Fruit fly (Drosophila melanogaster): Measurements from ENCODE around the gene mRpS34.
A peak's percentile ranks its signal among the peaks of the same experiment; 100 is the strongest.

Gene mRpS34

DNA sequence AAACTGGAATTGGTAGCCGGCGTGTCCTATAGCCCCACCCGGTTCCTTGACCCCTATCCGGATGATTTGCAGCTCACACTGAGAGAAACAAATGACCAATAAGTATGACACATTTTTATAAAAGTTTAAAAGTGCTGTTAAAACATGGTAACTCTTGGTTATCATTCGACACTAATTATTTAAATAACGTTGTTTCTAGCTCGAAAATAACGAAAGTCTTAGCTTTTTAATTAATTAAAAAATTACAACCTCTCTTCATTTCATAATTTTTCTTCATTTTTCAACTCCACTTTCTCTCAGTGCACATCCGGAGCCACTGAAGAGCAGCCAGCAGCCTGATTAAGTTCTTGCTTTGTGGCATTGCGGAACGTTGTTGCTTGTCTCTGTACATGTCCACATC, 16.3 kb downstream of the mRpS34 start (continued):
- TF ChIP-seq CG6683 (GFP tag; optimal IDR thresholded peaks at IDR 0.05) (no peak), CG7839 (tag; optimal IDR thresholded peaks at IDR 0.05) (peak; percentile 8), CG11247 (GFP tag; IDR thresholded peaks at IDR 0.05) (no peak), CG13296 (GFP tag; optimal IDR thresholded peaks at IDR 0.05) (no peak), maf-S (GFP tag; optimal IDR thresholded peaks at IDR 0.05) (no peak), trh (GFP tag; optimal IDR thresholded peaks at IDR 0.05) (no peak), CG15011 (GFP tag; optimal IDR thresholded peaks at IDR 0.05) (no peak), CG17912 (GFP tag; optimal IDR thresholded peaks at IDR 0.05) (no peak), Doc3 (GFP tag; IDR thresholded peaks at IDR 0.05; ENCODE audit: partially characterized antibody) (no peak), lbe (GFP tag; optimal IDR thresholded peaks at IDR 0.05) (peak; percentile 47), CG2712 (tag; optimal IDR thresholded peaks at IDR 0.05) (no peak), CG12391 (tag; optimal IDR thresholded peaks at IDR 0.05) (peak; percentile 1), CG16779 (GFP tag; IDR thresholded peaks at IDR 0.05) (no peak), MESR4 (GFP tag; optimal IDR thresholded peaks at IDR 0.05) (no peak), sens (GFP tag) (peak; percentile 75), CG18011 (GFP tag; optimal IDR thresholded peaks at IDR 0.05) (no peak), CG33557 (GFP tag; optimal IDR thresholded peaks at IDR 0.05) (no peak), bbx (GFP tag; IDR thresholded peaks at IDR 0.05; ENCODE audit: partially characterized antibody) (no peak), Oaz (GFP tag; IDR thresholded peaks at IDR 0.05) (no peak), nom (GFP tag; optimal IDR thresholded peaks at IDR 0.05) (peak; percentile 89), fd3F (GFP tag; optimal IDR thresholded peaks at IDR 0.05) (no peak), CG4854 (GFP tag; optimal IDR thresholded peaks at IDR 0.05) (no peak), tgo (GFP tag; IDR thresholded peaks at IDR 0.05) (no peak)

DNA sequence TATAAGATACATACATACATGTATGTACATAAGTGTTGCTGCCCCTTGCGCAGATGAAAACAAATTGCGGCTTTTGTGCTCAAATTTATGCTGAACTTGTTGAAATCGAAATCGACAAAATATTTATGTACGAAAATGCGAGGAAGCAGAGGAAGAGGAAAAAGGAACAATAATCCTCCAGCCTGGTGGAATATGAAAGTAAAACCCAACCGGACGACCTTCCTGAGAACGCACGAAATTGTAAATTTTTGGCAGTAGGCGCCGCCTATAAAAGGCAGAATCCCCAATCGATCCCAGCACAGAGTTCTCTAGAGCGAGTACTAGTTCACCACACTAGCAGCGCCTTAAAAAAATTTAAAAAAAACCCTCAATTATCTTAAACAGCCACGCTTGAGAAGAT, 16.7 kb downstream of the mRpS34 start, which contains the start of gene Cpr72Eb:
Cpr72Eb (plus strand) TSS at position 301 of the 400 bp plus-strand sequence.
- TF ChIP-seq CHES-1-like (GFP tag; optimal IDR thresholded peaks at IDR 0.05) = no peak
- TF ChIP-seq CG31388 (GFP tag; optimal IDR thresholded peaks at IDR 0.05) = no peak
- no peak for TF ChIP-seq Bdp1 (GFP tag; optimal IDR thresholded peaks at IDR 0.05)

dm6 chr3L:16367240-16367639, 19.4 kb downstream of the mRpS34 start, which contains the start of gene Cpr72Ec:
Cpr72Ec (minus strand) TSS chr3L:16367340.
- 0 out of 4 replicates have a peak, but pooled peaks have one; percentile 22 for TF ChIP-seq chinmo (GFP tag; IDR thresholded peaks at IDR 0.05; ENCODE audit: partially characterized antibody)
- TF ChIP-seq D (optimal IDR thresholded peaks at IDR 0.05) = no peak
- no peak for TF ChIP-seq D (GFP tag; optimal IDR thresholded peaks at IDR 0.05)

DNA sequence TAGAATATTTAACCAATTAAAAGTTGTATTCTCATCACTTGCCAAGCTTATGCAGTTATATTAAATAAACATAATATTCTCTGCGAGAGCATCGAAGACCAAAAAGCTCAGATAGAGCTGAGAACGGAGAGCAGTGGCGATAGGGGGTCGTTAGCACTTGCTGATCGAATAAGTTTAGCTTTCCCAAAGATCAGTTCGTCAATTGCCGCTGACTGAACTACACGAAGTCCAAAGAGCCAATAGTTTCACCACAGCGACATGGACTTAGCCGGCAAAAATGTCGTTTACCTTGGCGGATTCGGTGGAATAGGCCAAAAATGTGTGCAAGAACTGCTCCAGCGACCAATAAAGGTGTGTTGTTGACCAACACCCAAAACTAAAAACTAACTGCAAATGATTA, 20.3 kb downstream of the mRpS34 start, which contains the start of gene CG4842:
CG4842 (plus strand) TSS at position 191 of the 400 bp plus-strand sequence.
- TF ChIP-seq Trl (optimal IDR thresholded peaks at IDR 0.05) = peak in 1 of 2 experiments; percentile 28
- TF ChIP-seq Trl (GFP tag; optimal IDR thresholded peaks at IDR 0.05) = no peak
- no peak for TF ChIP-seq PHDP (tag; optimal IDR thresholded peaks at IDR 0.05)
- TF ChIP-seq chinmo (GFP tag; IDR thresholded peaks at IDR 0.05; ENCODE audit: partially characterized antibody) = 0 out of 4 replicates have a peak, but pooled peaks have one; percentile 57
- no peak for TF ChIP-seq CG3065 (GFP tag; optimal IDR thresholded peaks at IDR 0.05)
- no peak for TF ChIP-seq ab (GFP tag; optimal IDR thresholded peaks at IDR 0.05)
- TF ChIP-seq Dip2 (GFP tag; IDR thresholded peaks at IDR 0.05) = no peak
- TF ChIP-seq ken (GFP tag; IDR thresholded peaks at IDR 0.05) = no peak
- no peak for TF ChIP-seq Hr39 (optimal IDR thresholded peaks at IDR 0.05)
- TF ChIP-seq sug (tag; optimal IDR thresholded peaks at IDR 0.05) = peak; percentile 29
- no peak for TF ChIP-seq CG34422 (GFP tag; IDR thresholded peaks at IDR 0.05)
- TF ChIP-seq Dip3 (GFP tag; optimal IDR thresholded peaks at IDR 0.05) = no peak
- no peak for TF ChIP-seq CG8359 (GFP tag; optimal IDR thresholded peaks at IDR 0.05; ENCODE audit: borderline replicate concordance)
- TF ChIP-seq eve (GFP tag; optimal IDR thresholded peaks at IDR 0.05) = no peak
- no peak for TF ChIP-seq Side (GFP tag; optimal IDR thresholded peaks at IDR 0.05)
- no peak for TF ChIP-seq sqz (GFP tag; optimal IDR thresholded peaks at IDR 0.05)
- TF ChIP-seq CG6813 (GFP tag; optimal IDR thresholded peaks at IDR 0.05) = no peak
- no peak for TF ChIP-seq Chrac-16 (GFP tag; optimal IDR thresholded peaks at IDR 0.05)
- no peak for TF ChIP-seq NfI (GFP tag; optimal IDR thresholded peaks at IDR 0.05)
- no peak for TF ChIP-seq esg (GFP tag; conservative IDR thresholded peaks at IDR 0.05)
- no peak for TF ChIP-seq usp (GFP tag; optimal IDR thresholded peaks at IDR 0.05)
